Worm (Caenorhabditis elegans): ENCODE measurements around the gene K11H12.11.
A peak's percentile ranks its signal among the peaks of the same experiment; 100 is the strongest.

The K11H12.11 gene

ce11 chrIV:648362-648761, 22.0 kb downstream of the K11H12.11 start:
- TF ChIP-seq Y105C5A.15 (GFP tag; IDR thresholded peaks at IDR 0.05) = no peak
- no peak for TF ChIP-seq nhr-28 (tag; optimal IDR thresholded peaks at IDR 0.05)
- TF ChIP-seq tag-97 (GFP tag; IDR thresholded peaks at IDR 0.05) = no peak
- TF ChIP-seq lin-38 (GFP tag; IDR thresholded peaks at IDR 0.05) = no peak
- TF ChIP-seq ama-1 (optimal IDR thresholded peaks at IDR 0.05) = no peak

- TF ChIP-seq ZK337.2 (GFP tag; IDR thresholded peaks at IDR 0.05) (no peak), egl-43 (GFP tag; IDR thresholded peaks at IDR 0.05) (no peak), zag-1 (tag; optimal IDR thresholded peaks at IDR 0.05) (no peak), mes-2 (tag; optimal IDR thresholded peaks at IDR 0.05; ENCODE audit: poor library complexity, severe bottlenecking) (no peak), gei-8 (GFP tag; optimal IDR thresholded peaks at IDR 0.05) (no peak), F49E8.2 (tag; optimal IDR thresholded peaks at IDR 0.05; ENCODE audit: borderline replicate concordance) (no peak), hlh-30 (tag; optimal IDR thresholded peaks at IDR 0.05; ENCODE audit: insufficient read depth) (no peak), nhr-77 (tag; optimal IDR thresholded peaks at IDR 0.05) (no peak), saeg-2 (GFP tag; IDR thresholded peaks at IDR 0.05) (no peak), ztf-11 (tag; optimal IDR thresholded peaks at IDR 0.05) (no peak), dve-1 (tag; optimal IDR thresholded peaks at IDR 0.05; ENCODE audit: insufficient read depth) (no peak), hmg-1.1 (GFP tag; IDR thresholded peaks at IDR 0.05) (no peak), lin-29 (GFP tag; IDR thresholded peaks at IDR 0.05) (no peak), F44E2.7 (GFP tag; IDR thresholded peaks at IDR 0.05) (no peak), unc-39 (tag; optimal IDR thresholded peaks at IDR 0.05) (no peak), zfp-2 (tag; optimal IDR thresholded peaks at IDR 0.05) (no peak)
These were observed 26.9 kb downstream of the K11H12.11 start for ce11 chrIV:643481-643880.

- TF ChIP-seq aha-1 (tag) (peak; percentile 72), tra-1 (GFP tag; IDR thresholded peaks at IDR 0.05) (no peak), unc-62 (GFP tag; optimal IDR thresholded peaks at IDR 0.05 in 1 of 2) (peak in 1 of 2 experiments; percentile 42), unc-62 (tag; optimal IDR thresholded peaks at IDR 0.05) (no peak)
These were observed 31.2 kb downstream of the K11H12.11 start for ce11 chrIV:639167-639566.

- peak; percentile 70 for TF ChIP-seq mxl-3 (GFP tag; optimal IDR thresholded peaks at IDR 0.05)
- no peak for TF ChIP-seq cey-2 (tag; optimal IDR thresholded peaks at IDR 0.05; ENCODE audit: borderline replicate concordance, insufficient read depth)
- no peak for TF ChIP-seq set-16 (GFP tag; IDR thresholded peaks at IDR 0.05)
- no peak for TF ChIP-seq jun-1 (tag; optimal IDR thresholded peaks at IDR 0.05)
- no peak for TF ChIP-seq hlh-11 (tag; optimal IDR thresholded peaks at IDR 0.05)
- TF ChIP-seq hlh-30 (tag; optimal IDR thresholded peaks at IDR 0.05; ENCODE audit: insufficient read depth) = peak; percentile 65
- no peak for TF ChIP-seq lsy-2 (tag; optimal IDR thresholded peaks at IDR 0.05)
- no peak for TF ChIP-seq fkh-10 (GFP tag; optimal IDR thresholded peaks at IDR 0.05)
- TF ChIP-seq nhr-48 (tag; optimal IDR thresholded peaks at IDR 0.05) = peak; percentile 60
- no peak for TF ChIP-seq ztf-7 (tag; optimal IDR thresholded peaks at IDR 0.05)
- TF ChIP-seq lim-7 (GFP tag; IDR thresholded peaks at IDR 0.05) = no peak
- TF ChIP-seq dmd-6 (GFP tag; IDR thresholded peaks at IDR 0.05) = peak; percentile 36; the same call in 1 of the 2 replicates
- no peak for TF ChIP-seq egl-43 (GFP tag; IDR thresholded peaks at IDR 0.05)
- TF ChIP-seq rbr-2 (tag; optimal IDR thresholded peaks at IDR 0.05) = no peak
These were observed 36.8 kb downstream of the K11H12.11 start for ce11 chrIV:633565-633964.

Data from whole organism, L4 larva.